Worm (Caenorhabditis elegans) whole organism, midembryonic: ENCODE results near the gene dcaf-13.

ENCODE experiments used
- med-1 ChIP-seq: sonication (generic microtip); optimal IDR thresholded peaks from 2 replicates; lab custom pipeline; 2017; ENCODE audit warnings: missing genetic modification characterization, mild to moderate bottlenecking, missing compliant biosample characterization, antibody characterized with exemption, missing genetic modification reagents; ENCODE audit not compliant: insufficient read depth
- ztf-23 ChIP-seq: fragments of 200-800 bp; sonication (Bioruptor generic); IDR thresholded peaks from 2 replicates; pipeline ENCODE4 v1.3.6; 2022; ENCODE audit warnings: missing genetic modification reagents, missing genetic modification characterization, missing compliant biosample characterization
- ztf-29 ChIP-seq: fragments of 200-800 bp; sonication (Bioruptor generic); IDR thresholded peaks from 2 replicates; pipeline ENCODE4 v1.3.6; 2022; ENCODE audit warnings: missing genetic modification reagents, missing genetic modification characterization, missing compliant biosample characterization

DNA sequence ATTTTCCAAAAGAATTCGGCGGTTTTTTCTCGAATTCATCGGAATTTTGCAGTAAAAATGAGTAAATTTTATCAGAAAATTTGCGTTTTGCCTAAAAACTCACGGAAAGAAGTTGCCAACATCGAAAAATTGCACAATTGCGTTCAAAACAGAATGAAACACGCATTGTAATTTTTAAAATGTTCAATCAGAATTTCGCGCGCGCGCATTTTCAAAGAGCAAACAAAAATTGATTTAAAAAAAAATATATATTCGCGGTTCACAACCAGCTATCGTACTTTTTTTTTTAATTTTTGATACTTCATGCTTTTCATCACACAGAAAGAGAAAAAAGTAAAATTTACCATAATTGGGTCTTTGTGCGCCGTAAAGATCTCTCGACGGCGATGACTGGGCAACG, 49.8 kb downstream of the dcaf-13 start:
- TF ChIP-seq ztf-29 (GFP tag; lab: Robert Waterston, UW) (no peak), ztf-23 (GFP tag; lab: Robert Waterston, UW) (no peak), med-1 (no peak)
